Worm (Caenorhabditis elegans): Measurements from ENCODE around the gene C31C9.6.

Gene C31C9.6

ce11 chrII:13638576-13638975 lies 23.3 kb downstream of the C31C9.6 start (continued):
- TF ChIP-seq nhr-19 (GFP tag; conservative IDR thresholded peaks at IDR 0.05) (peak; percentile 59), fkh-10 (GFP tag; optimal IDR thresholded peaks at IDR 0.05) (no peak), C16A3.4 (tag; optimal IDR thresholded peaks at IDR 0.05) (peak; percentile 30), nhr-11 (tag; optimal IDR thresholded peaks at IDR 0.05) (no peak), ceh-90 (tag; optimal IDR thresholded peaks at IDR 0.05) (no peak), nhr-76 (tag; optimal IDR thresholded peaks at IDR 0.05) (no peak), pax-3 (tag; optimal IDR thresholded peaks at IDR 0.05) (no peak), blmp-1 (tag; optimal IDR thresholded peaks at IDR 0.05) (peak; percentile 72), vab-15 (tag; optimal IDR thresholded peaks at IDR 0.05) (no peak), efl-3 (GFP tag; optimal IDR thresholded peaks at IDR 0.05) (no peak), fkh-4 (tag; optimal IDR thresholded peaks at IDR 0.05; ENCODE audit: borderline replicate concordance) (no peak), sox-4 (tag; optimal IDR thresholded peaks at IDR 0.05) (no peak), ama-1 (optimal IDR thresholded peaks at IDR 0.05) (no peak), lin-15B (tag; optimal IDR thresholded peaks at IDR 0.05) (no peak), irx-1 (tag; optimal IDR thresholded peaks at IDR 0.05) (no peak), nhr-85 (tag) (peak; percentile 81), alr-1 (tag; optimal IDR thresholded peaks at IDR 0.05; ENCODE audit: borderline replicate concordance) (no peak), egl-27 (tag; optimal IDR thresholded peaks at IDR 0.05) (no peak), ets-5 (GFP tag; IDR thresholded peaks at IDR 0.05) (no peak), C34B4.2 (tag; optimal IDR thresholded peaks at IDR 0.05) (no peak), C04F5.9 (tag; optimal IDR thresholded peaks at IDR 0.05) (no peak), rnt-1 (tag; optimal IDR thresholded peaks at IDR 0.05) (no peak), mef-2 (tag; optimal IDR thresholded peaks at IDR 0.05) (no peak), grh-1 (GFP tag; IDR thresholded peaks at IDR 0.05) (no peak), elt-2 (tag; optimal IDR thresholded peaks at IDR 0.05) (peak; percentile 48), nhr-71 (tag; optimal IDR thresholded peaks at IDR 0.05) (peak; percentile 52), lin-35 (GFP tag; optimal IDR thresholded peaks at IDR 0.05) (peak in 1 of 2 experiments; percentile 62), zip-4 (GFP tag; optimal IDR thresholded peaks at IDR 0.05) (no peak), elt-3 (tag; optimal IDR thresholded peaks at IDR 0.05) (peak in 2 of 6 experiments; percentile 19 to 32), mab-9 (GFP tag; IDR thresholded peaks at IDR 0.05) (no peak)

- no peak for TF ChIP-seq efl-1 (optimal IDR thresholded peaks at IDR 0.05)
- TF ChIP-seq efl-1 (GFP tag; optimal IDR thresholded peaks at IDR 0.05 in 1 of 2): peak in 1 of 2 experiments; percentile 69
- no peak for TF ChIP-seq elt-2 (tag; optimal IDR thresholded peaks at IDR 0.05)
- no peak for TF ChIP-seq ets-5 (GFP tag; IDR thresholded peaks at IDR 0.05)
- no peak for TF ChIP-seq nhr-11 (tag; optimal IDR thresholded peaks at IDR 0.05)
- TF ChIP-seq mep-1 (tag; optimal IDR thresholded peaks at IDR 0.05): no peak
- no peak for TF ChIP-seq fos-1 (tag; optimal IDR thresholded peaks at IDR 0.05)
- no peak for TF ChIP-seq sox-4 (tag; optimal IDR thresholded peaks at IDR 0.05)
- TF ChIP-seq sptf-1 (tag; optimal IDR thresholded peaks at IDR 0.05): no peak
- no peak for TF ChIP-seq ama-1 (optimal IDR thresholded peaks at IDR 0.05)
- no peak for TF ChIP-seq pqm-1 (tag; optimal IDR thresholded peaks at IDR 0.05)
- no peak for TF ChIP-seq ztf-11 (tag; optimal IDR thresholded peaks at IDR 0.05)
- no peak for TF ChIP-seq irx-1 (tag; optimal IDR thresholded peaks at IDR 0.05)
- TF ChIP-seq mab-9 (GFP tag; IDR thresholded peaks at IDR 0.05): no peak
- TF ChIP-seq nhr-85 (tag): peak; percentile 78
- TF ChIP-seq fkh-10 (GFP tag; optimal IDR thresholded peaks at IDR 0.05): no peak
- TF ChIP-seq mdl-1 (tag; optimal IDR thresholded peaks at IDR 0.05): no peak
- TF ChIP-seq nhr-84 (tag; optimal IDR thresholded peaks at IDR 0.05): no peak
- no peak for TF ChIP-seq unc-30 (tag; optimal IDR thresholded peaks at IDR 0.05)
- no peak for TF ChIP-seq mef-2 (tag; optimal IDR thresholded peaks at IDR 0.05)
- TF ChIP-seq F16B12.6 (tag; optimal IDR thresholded peaks at IDR 0.05): no peak
- no peak for TF ChIP-seq dpl-1 (GFP tag; optimal IDR thresholded peaks at IDR 0.05)
- TF ChIP-seq lin-35 (GFP tag; optimal IDR thresholded peaks at IDR 0.05): peak in 1 of 2 experiments; percentile 44
- TF ChIP-seq nhr-19 (GFP tag; conservative IDR thresholded peaks at IDR 0.05): 0 out of 2 replicates have a peak, but pooled peaks have one; percentile 35
- TF ChIP-seq unc-98 (GFP tag; IDR thresholded peaks at IDR 0.05): no peak
- TF ChIP-seq lin-39 (tag; optimal IDR thresholded peaks at IDR 0.05): no peak
- no peak for TF ChIP-seq skn-1 (tag; optimal IDR thresholded peaks at IDR 0.05)
- TF ChIP-seq tbx-2 (tag; optimal IDR thresholded peaks at IDR 0.05): no peak
- TF ChIP-seq blmp-1 (tag; optimal IDR thresholded peaks at IDR 0.05): no peak
Observed at ce11 chrII:13637941-13638489, 23.9 kb downstream of the C31C9.6 start, which contains the start of gene phdh-1. Gene phdh-1, minus strand, starts transcription at chrII:13638480.
